Worm (Caenorhabditis elegans) whole organism, L1 larva: ENCODE measurements around the gene tif-1A.

Experiments
- C16A3.4 ChIP-seq: fragments of 150-350 bp; optimal IDR thresholded peaks from 2 replicates; lab custom pipeline; 2014; ENCODE audit warnings: missing biosample characterization, missing genetic modification characterization
- F16B12.6 ChIP-seq: fragments of 150-350 bp; optimal IDR thresholded peaks from 2 replicates; lab custom pipeline; 2014; ENCODE audit warnings: missing biosample characterization, missing genetic modification characterization
- blmp-1 ChIP-seq: fragments of 150-350 bp; optimal IDR thresholded peaks from 2 replicates; lab custom pipeline; 2014; ENCODE audit warnings: missing biosample characterization, missing genetic modification characterization
- ceh-82 ChIP-seq, 3 experiments: fragments of 150-350 bp in 1 of 3; sonication (generic microtip) in 2 of 3; optimal IDR thresholded peaks; 2 replicates each; lab custom pipeline; 2014 to 2017; ENCODE audit warnings: missing biosample characterization in 3 of 3, missing genetic modification characterization in 3 of 3
- ceh-88 ChIP-seq: fragments of 200-800 bp; sonication (Bioruptor generic); IDR thresholded peaks from 2 replicates; pipeline ENCODE4 v1.3.6; 2022; ENCODE audit warnings: missing genetic modification characterization, missing compliant biosample characterization
- dsc-1 ChIP-seq: sonication (generic microtip); optimal IDR thresholded peaks from 2 replicates; lab custom pipeline; 2016; ENCODE audit warnings: mild to moderate bottlenecking, missing genetic modification characterization, missing compliant biosample characterization
- efl-1 ChIP-seq, 4 experiments: fragments of 150-350 bp; optimal IDR thresholded peaks in 3 of 4; peaks in 1 of 4; 1 replicate in 1 of 4; 2 replicates in 3 of 4; lab custom pipeline; 2014; ENCODE audit warnings: missing biosample characterization in 2 of 4, missing genetic modification characterization in 2 of 4, missing genetic modification reagents in 2 of 4
- egl-27 ChIP-seq, 2 experiments: fragments of 150-350 bp in 1 of 2; sonication (generic microtip); optimal IDR thresholded peaks; 3 replicates each; lab custom pipeline; 2017 to 2018; ENCODE audit warnings: missing biosample characterization in 2 of 2, missing genetic modification characterization in 2 of 2, missing genetic modification reagents in 2 of 2
- elt-2 ChIP-seq: sonication (generic microtip); optimal IDR thresholded peaks from 2 replicates; lab custom pipeline; 2016; ENCODE audit warnings: missing genetic modification characterization, mild to moderate bottlenecking, inconsistent platforms, missing compliant biosample characterization, missing genetic modification reagents
- fkh-10 ChIP-seq: sonication (generic microtip); optimal IDR thresholded peaks from 2 replicates; lab custom pipeline; 2017; ENCODE audit warnings: missing biosample characterization, missing genetic modification reagents, missing genetic modification characterization
- fos-1 ChIP-seq: fragments of 150-350 bp; optimal IDR thresholded peaks from 2 replicates; lab custom pipeline; 2014; ENCODE audit warnings: missing biosample characterization, missing genetic modification characterization
- grh-1 ChIP-seq: fragments of 200-800 bp; sonication (Bioruptor generic); IDR thresholded peaks from 2 replicates; pipeline ENCODE4 v1.3.6; 2022; ENCODE audit warnings: missing genetic modification reagents, missing genetic modification characterization, missing compliant biosample characterization
- hpl-2 ChIP-seq: fragments of 150-350 bp; optimal IDR thresholded peaks from 2 replicates; lab custom pipeline; 2014; ENCODE audit warnings: missing biosample characterization, missing genetic modification reagents, missing genetic modification characterization
- irx-1 ChIP-seq: sonication (generic microtip); optimal IDR thresholded peaks from 2 replicates; lab custom pipeline; 2016; ENCODE audit warnings: missing genetic modification characterization, missing compliant biosample characterization
- lin-14 ChIP-seq: fragments of 200-800 bp; sonication (Bioruptor generic); optimal IDR thresholded peaks from 2 replicates; lab custom pipeline; 2018; ENCODE audit warnings: mild to moderate bottlenecking, missing genetic modification characterization, moderate library complexity, missing compliant biosample characterization
- lin-15B ChIP-seq: fragments of 150-350 bp; sonication (generic microtip); optimal IDR thresholded peaks from 3 replicates; lab custom pipeline; 2014; ENCODE audit warnings: missing biosample characterization, missing genetic modification characterization
- lin-35 ChIP-seq, 2 experiments: fragments of 150-350 bp; optimal IDR thresholded peaks; 2 replicates each; lab custom pipeline; 2014; ENCODE audit warnings: missing biosample characterization in 2 of 2, missing genetic modification characterization in 2 of 2, missing genetic modification reagents in 2 of 2
- lir-3 ChIP-seq: sonication (generic microtip); optimal IDR thresholded peaks from 2 replicates; lab custom pipeline; 2016; ENCODE audit warnings: mild to moderate bottlenecking, missing genetic modification characterization, moderate library complexity, missing compliant biosample characterization; ENCODE audit not compliant: poor library complexity
- lsy-2 ChIP-seq, 2 experiments: fragments of 150-350 bp; optimal IDR thresholded peaks; 2 replicates each; lab custom pipeline; 2014; ENCODE audit warnings: missing biosample characterization in 2 of 2, missing genetic modification characterization in 2 of 2
- mab-9 ChIP-seq: fragments of 200-800 bp; sonication (Bioruptor generic); IDR thresholded peaks from 2 replicates; pipeline ENCODE4 v1.3.6; 2022; ENCODE audit warnings: missing genetic modification reagents, missing genetic modification characterization, missing compliant biosample characterization
- mdl-1 ChIP-seq, 2 experiments: fragments of 150-350 bp; optimal IDR thresholded peaks; 2 replicates each; lab custom pipeline; 2014 to 2017; ENCODE audit warnings: missing biosample characterization in 2 of 2, missing genetic modification characterization in 2 of 2, inconsistent platforms in 1 of 2
- nhr-11 ChIP-seq: fragments of 150-350 bp; optimal IDR thresholded peaks from 2 replicates; lab custom pipeline; 2014; ENCODE audit warnings: missing biosample characterization, missing genetic modification characterization
- nhr-20 ChIP-seq: sonication (generic microtip); optimal IDR thresholded peaks from 2 replicates; lab custom pipeline; 2016; ENCODE audit warnings: mild to moderate bottlenecking, missing genetic modification characterization, missing compliant biosample characterization
- nhr-47 ChIP-seq: sonication (generic microtip); optimal IDR thresholded peaks from 2 replicates; lab custom pipeline; 2016; ENCODE audit warnings: mild to moderate bottlenecking, missing genetic modification characterization, moderate library complexity, missing compliant biosample characterization
- nhr-71 ChIP-seq: sonication (generic microtip); optimal IDR thresholded peaks from 2 replicates; lab custom pipeline; 2016; ENCODE audit warnings: mild to moderate bottlenecking, missing genetic modification characterization, moderate library complexity, missing compliant biosample characterization
- nhr-76 ChIP-seq: sonication (generic microtip); optimal IDR thresholded peaks from 2 replicates; lab custom pipeline; 2017; ENCODE audit warnings: missing biosample characterization, missing genetic modification characterization
- nhr-77 ChIP-seq: fragments of 150-350 bp; optimal IDR thresholded peaks from 2 replicates; lab custom pipeline; 2014; ENCODE audit warnings: missing biosample characterization, missing genetic modification characterization
- nhr-85 ChIP-seq: sonication (generic microtip); peaks from one replicate; lab custom pipeline; 2016; ENCODE audit warnings: missing genetic modification characterization, inconsistent platforms, missing compliant biosample characterization
- pax-3 ChIP-seq: fragments of 200-800 bp; sonication (Bioruptor generic); optimal IDR thresholded peaks from 2 replicates; lab custom pipeline; 2018; ENCODE audit warnings: mild to moderate bottlenecking, missing genetic modification characterization, moderate library complexity, missing compliant biosample characterization
- rnt-1 ChIP-seq: sonication (generic microtip); optimal IDR thresholded peaks from 2 replicates; lab custom pipeline; 2016; ENCODE audit warnings: mild to moderate bottlenecking, missing genetic modification characterization, moderate library complexity, missing compliant biosample characterization
- skn-1 ChIP-seq: fragments of 150-350 bp; optimal IDR thresholded peaks from 2 replicates; lab custom pipeline; 2014; ENCODE audit warnings: missing biosample characterization, missing genetic modification characterization
- snu-23 ChIP-seq: sonication (generic microtip); optimal IDR thresholded peaks from 2 replicates; lab custom pipeline; 2016; ENCODE audit warnings: missing genetic modification characterization, missing compliant biosample characterization
- sox-4 ChIP-seq: sonication (generic microtip); optimal IDR thresholded peaks from 2 replicates; lab custom pipeline; 2016; ENCODE audit warnings: missing genetic modification characterization, missing compliant biosample characterization
- sptf-1 ChIP-seq: fragments of 150-350 bp; optimal IDR thresholded peaks from 2 replicates; lab custom pipeline; 2014; ENCODE audit warnings: missing biosample characterization, missing genetic modification characterization
- sup-37 ChIP-seq: fragments of 200-800 bp; sonication (Bioruptor generic); optimal IDR thresholded peaks from 2 replicates; lab custom pipeline; 2018; ENCODE audit warnings: mild to moderate bottlenecking, missing genetic modification characterization, missing compliant biosample characterization
- swsn-7 ChIP-seq: sonication (generic microtip); optimal IDR thresholded peaks from 2 replicates; lab custom pipeline; 2016; ENCODE audit warnings: missing genetic modification characterization, missing compliant biosample characterization
- tbx-2 ChIP-seq: sonication (generic microtip); optimal IDR thresholded peaks from 2 replicates; lab custom pipeline; 2016; ENCODE audit warnings: missing genetic modification characterization, missing compliant biosample characterization
- unc-130 ChIP-seq: fragments of 150-350 bp; optimal IDR thresholded peaks from 2 replicates; lab custom pipeline; 2017; ENCODE audit warnings: missing biosample characterization, missing genetic modification characterization, inconsistent platforms
- unc-30 ChIP-seq: sonication (generic microtip); optimal IDR thresholded peaks from 2 replicates; lab custom pipeline; 2017; ENCODE audit warnings: missing biosample characterization, missing genetic modification characterization
- unc-86 ChIP-seq: sonication (generic microtip); optimal IDR thresholded peaks from 2 replicates; lab custom pipeline; 2016; ENCODE audit warnings: missing genetic modification characterization, missing compliant biosample characterization
- unc-98 ChIP-seq: fragments of 200-800 bp; sonication (Bioruptor generic); IDR thresholded peaks from 2 replicates; pipeline ENCODE4 v1.3.6; 2022; ENCODE audit warnings: missing genetic modification characterization, missing compliant biosample characterization
- xbp-1 ChIP-seq: sonication (generic microtip); optimal IDR thresholded peaks from 2 replicates; lab custom pipeline; 2016; ENCODE audit warnings: missing genetic modification characterization, missing compliant biosample characterization
- zag-1 ChIP-seq: fragments of 150-350 bp; optimal IDR thresholded peaks from 2 replicates; lab custom pipeline; 2014; ENCODE audit warnings: missing biosample characterization, missing genetic modification characterization
- ztf-11 ChIP-seq, 2 experiments: sonication (generic microtip); optimal IDR thresholded peaks; 2 replicates each; lab custom pipeline; 2016 to 2017; ENCODE audit warnings: missing genetic modification characterization in 2 of 2, missing biosample characterization in 1 of 2, missing compliant biosample characterization in 1 of 2
- ztf-4 ChIP-seq: fragments of 150-350 bp; optimal IDR thresholded peaks from 2 replicates; lab custom pipeline; 2014; ENCODE audit warnings: missing biosample characterization, missing genetic modification characterization

Gene tif-1A

DNA sequence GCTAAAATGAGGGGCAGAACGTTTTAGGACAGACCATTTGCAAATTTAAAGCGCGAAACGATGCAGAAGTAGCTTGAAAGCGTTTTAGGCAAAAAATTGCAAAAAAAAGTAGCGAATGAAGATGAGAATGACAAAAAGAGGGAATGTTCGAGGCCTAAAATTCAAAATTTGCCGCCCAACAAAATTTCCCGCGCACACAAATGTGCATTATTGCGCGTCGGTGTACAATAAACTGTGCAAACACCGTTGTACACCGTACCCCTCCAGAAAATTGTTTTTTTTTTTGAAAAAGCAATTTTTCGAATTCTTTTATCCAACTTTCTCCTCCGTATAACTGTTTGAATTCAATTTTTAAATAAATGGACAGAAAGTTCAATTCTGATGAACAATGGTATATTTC is 15.9 kb upstream of the tif-1A start, which contains the start of gene snpc-3.4 (continued):
- TF ChIP-seq sptf-1 (tag; lab: Kevin White, UChicago), result no peak
- peak; percentile 57 for TF ChIP-seq blmp-1 (tag; lab: Kevin White, UChicago)
- TF ChIP-seq C16A3.4 (tag; lab: Kevin White, UChicago), result peak; percentile 81
- TF ChIP-seq nhr-85, result peak; percentile 86
- TF ChIP-seq zag-1 (tag; lab: Kevin White, UChicago), result no peak
- TF ChIP-seq F16B12.6 (tag; lab: Kevin White, UChicago), result peak; percentile 96
- no peak for TF ChIP-seq elt-2 (tag; lab: Kevin White, UChicago)
- no peak for TF ChIP-seq sup-37 (GFP tag; lab: Kevin White, UChicago)
- TF ChIP-seq nhr-76 (tag; lab: Kevin White, UChicago), result no peak
- peak; percentile 77 to 89 for TF ChIP-seq efl-1 (optimal IDR thresholded peaks at IDR 0.05; lab: Kevin White, UChicago)
- TF ChIP-seq efl-1 (GFP tag; optimal IDR thresholded peaks at IDR 0.05 in 1 of 2; lab: Kevin White, UChicago), result peak; percentile 90 to 98
- no peak for TF ChIP-seq fos-1 (tag; lab: Kevin White, UChicago)
- TF ChIP-seq fkh-10, result peak; percentile 36
- no peak for TF ChIP-seq pax-3 (tag; lab: Kevin White, UChicago)
- TF ChIP-seq egl-27 (tag; optimal IDR thresholded peaks at IDR 0.05; lab: Kevin White, UChicago), result no peak
- no peak for TF ChIP-seq lir-3 (tag; lab: Kevin White, UChicago)
- no peak for TF ChIP-seq nhr-11
- TF ChIP-seq mab-9 (GFP tag; lab: Robert Waterston, UW), result no peak
- TF ChIP-seq sox-4, result no peak
- peak in 2 of 3 experiments; percentile 66 to 82 for TF ChIP-seq ceh-82 (tag; optimal IDR thresholded peaks at IDR 0.05; lab: Kevin White, UChicago)
- TF ChIP-seq hpl-2 (GFP tag; lab: Kevin White, UChicago), result no peak
- no peak for TF ChIP-seq dsc-1 (tag; lab: Kevin White, UChicago)
- peak; percentile 61 for TF ChIP-seq swsn-7 (tag; lab: Kevin White, UChicago)
- TF ChIP-seq ztf-4, result no peak
- peak; percentile 49 for TF ChIP-seq irx-1 (tag; lab: Kevin White, UChicago)
- no peak for TF ChIP-seq ceh-88 (GFP tag; lab: Robert Waterston, UW)
- TF ChIP-seq grh-1 (GFP tag; lab: Robert Waterston, UW), result no peak
- TF ChIP-seq tbx-2, result peak; percentile 60
- no peak for TF ChIP-seq unc-30
- peak; percentile 62 for TF ChIP-seq lin-15B (tag; lab: Kevin White, UChicago)
- peak; percentile 98 to 99 for TF ChIP-seq lsy-2 (tag; optimal IDR thresholded peaks at IDR 0.05; lab: Kevin White, UChicago)
- TF ChIP-seq unc-86 (tag; lab: Kevin White, UChicago), result peak; percentile 50

- TF ChIP-seq skn-1, result no peak
- TF ChIP-seq ztf-4, result no peak
- TF ChIP-seq nhr-77 (tag; lab: Kevin White, UChicago), result no peak
- TF ChIP-seq hpl-2 (GFP tag; lab: Kevin White, UChicago), result no peak
- no peak for TF ChIP-seq egl-27 (tag; optimal IDR thresholded peaks at IDR 0.05; lab: Kevin White, UChicago)
- peak; percentile 10 for TF ChIP-seq snu-23 (GFP tag; lab: Kevin White, UChicago)
- peak; percentile 6 for TF ChIP-seq nhr-47 (tag; lab: Kevin White, UChicago)
- no peak for TF ChIP-seq pax-3 (tag; lab: Kevin White, UChicago)
- TF ChIP-seq ztf-11 (tag; optimal IDR thresholded peaks at IDR 0.05; lab: Kevin White, UChicago), result peak in 1 of 2 experiments; percentile 34
- no peak for TF ChIP-seq xbp-1 (tag; lab: Kevin White, UChicago)
- peak in 1 of 3 experiments; percentile 19 for TF ChIP-seq ceh-82 (tag; optimal IDR thresholded peaks at IDR 0.05; lab: Kevin White, UChicago)
- peak; percentile 5 for TF ChIP-seq unc-130 (tag; lab: Kevin White, UChicago)
- peak; percentile 7 for TF ChIP-seq irx-1 (tag; lab: Kevin White, UChicago)
- peak; percentile 22 for TF ChIP-seq elt-2 (tag; lab: Kevin White, UChicago)
- 0 out of 2 replicates have a peak, but pooled peaks have one; percentile 9 for TF ChIP-seq mab-9 (GFP tag; lab: Robert Waterston, UW)
- peak; percentile 66 for TF ChIP-seq blmp-1 (tag; lab: Kevin White, UChicago)
- no peak for TF ChIP-seq C16A3.4 (tag; lab: Kevin White, UChicago)
- peak; percentile 38 for TF ChIP-seq rnt-1 (tag; lab: Kevin White, UChicago)
- TF ChIP-seq nhr-71 (tag; lab: Kevin White, UChicago), result peak; percentile 11
- TF ChIP-seq F16B12.6 (tag; lab: Kevin White, UChicago), result peak; percentile 4
- no peak for TF ChIP-seq nhr-76 (tag; lab: Kevin White, UChicago)
- peak; percentile 93 for TF ChIP-seq lin-14 (GFP tag; lab: Kevin White, UChicago)
- peak in 1 of 2 experiments; percentile 2 for TF ChIP-seq lin-35 (GFP tag; optimal IDR thresholded peaks at IDR 0.05; lab: Kevin White, UChicago)
- no peak for TF ChIP-seq mdl-1 (tag; optimal IDR thresholded peaks at IDR 0.05; lab: Kevin White, UChicago)
- peak; percentile 6 for TF ChIP-seq nhr-20 (tag; lab: Kevin White, UChicago)
- TF ChIP-seq swsn-7 (tag; lab: Kevin White, UChicago), result peak; percentile 23
- peak in 1 of 2 experiments; percentile 20 for TF ChIP-seq efl-1 (optimal IDR thresholded peaks at IDR 0.05; lab: Kevin White, UChicago)
- TF ChIP-seq efl-1 (GFP tag; optimal IDR thresholded peaks at IDR 0.05 in 1 of 2; lab: Kevin White, UChicago), result peak; percentile 13 to 62
- no peak for TF ChIP-seq unc-98 (GFP tag; lab: Robert Waterston, UW)
- peak; percentile 4 to 37 for TF ChIP-seq lsy-2 (tag; optimal IDR thresholded peaks at IDR 0.05; lab: Kevin White, UChicago)
Measured at ce11 chrIII:4018591-4019580, 15.0 kb upstream of the tif-1A start.
